Worm (Caenorhabditis elegans) whole organism, young adult: ENCODE data around the gene srr-10.

Experiments used
- B0019.2 ChIP-seq: fragments of 200-800 bp; sonication (Bioruptor generic); conservative IDR thresholded peaks from 2 replicates; pipeline ENCODE4 v1.3.6; 2022; ENCODE audit warnings: missing genetic modification reagents, missing genetic modification characterization, missing compliant biosample characterization
- C17E4.6 ChIP-seq: fragments of 200-800 bp; sonication (Bioruptor generic); IDR thresholded peaks from 2 replicates; pipeline ENCODE4 v1.3.6; 2022; ENCODE audit warnings: missing genetic modification reagents, missing genetic modification characterization, missing compliant biosample characterization
- F22D6.2 ChIP-seq: sonication (generic microtip); optimal IDR thresholded peaks from 2 replicates; lab custom pipeline; 2016; ENCODE audit warnings: mild to moderate bottlenecking, missing genetic modification characterization, missing compliant biosample characterization
- F23B12.7 ChIP-seq: sonication (generic microtip); optimal IDR thresholded peaks from 2 replicates; lab custom pipeline; 2017; ENCODE audit warnings: missing genetic modification characterization, mild to moderate bottlenecking, missing compliant biosample characterization, antibody characterized with exemption, moderate library complexity; ENCODE audit not compliant: insufficient read depth
- F37B4.10 ChIP-seq: fragments of 200-800 bp; sonication (Bioruptor generic); IDR thresholded peaks from 2 replicates; pipeline ENCODE4 v1.3.6; 2022; ENCODE audit warnings: missing genetic modification characterization, missing compliant biosample characterization
- F57C9.4 ChIP-seq: sonication (generic microtip); optimal IDR thresholded peaks from 2 replicates; lab custom pipeline; 2017; ENCODE audit warnings: mild to moderate bottlenecking, missing genetic modification characterization, missing compliant biosample characterization
- T07F8.4 ChIP-seq: sonication (generic microtip); optimal IDR thresholded peaks from 2 replicates; lab custom pipeline; 2016; ENCODE audit warnings: mild to moderate bottlenecking, missing genetic modification characterization, moderate library complexity, missing compliant biosample characterization
- Y53F4B.3 ChIP-seq: fragments of 200-800 bp; sonication (Bioruptor generic); IDR thresholded peaks from 2 replicates; pipeline ENCODE4 v1.3.6; 2022; ENCODE audit warnings: missing genetic modification reagents, missing genetic modification characterization, missing compliant biosample characterization
- Y79H2A.3 ChIP-seq: fragments of 200-800 bp; sonication (Bioruptor generic); conservative IDR thresholded peaks from 2 replicates; pipeline ENCODE4 v1.3.6; 2022; ENCODE audit warnings: missing genetic modification reagents, missing genetic modification characterization, missing compliant biosample characterization
- akir-1 ChIP-seq: fragments of 200-800 bp; sonication (Bioruptor generic); optimal IDR thresholded peaks from 2 replicates; lab custom pipeline; 2018; ENCODE audit warnings: mild to moderate bottlenecking, missing genetic modification characterization, moderate library complexity, missing compliant biosample characterization
- aptf-2 ChIP-seq: fragments of 200-800 bp; sonication (Bioruptor generic); conservative IDR thresholded peaks from 2 replicates; pipeline ENCODE4 v1.3.6; 2022; ENCODE audit warnings: missing genetic modification reagents, missing genetic modification characterization, missing compliant biosample characterization
- aptf-3 ChIP-seq: fragments of 200-800 bp; sonication (Bioruptor generic); IDR thresholded peaks from 2 replicates; pipeline ENCODE4 v1.3.6; 2022; ENCODE audit warnings: missing genetic modification characterization, missing compliant biosample characterization
- atf-7 ChIP-seq: sonication (generic microtip); optimal IDR thresholded peaks from 2 replicates; lab custom pipeline; 2017; ENCODE audit warnings: mild to moderate bottlenecking, missing genetic modification characterization, missing compliant biosample characterization
- attf-3 ChIP-seq: fragments of 200-800 bp; sonication (Bioruptor generic); conservative IDR thresholded peaks from 2 replicates; pipeline ENCODE4 v1.3.6; 2022; ENCODE audit warnings: missing genetic modification reagents, missing genetic modification characterization, missing compliant biosample characterization
- bed-1 ChIP-seq: fragments of 200-800 bp; sonication (Bioruptor generic); IDR thresholded peaks from 2 replicates; pipeline ENCODE4 v1.3.6; 2022; ENCODE audit warnings: missing genetic modification reagents, missing genetic modification characterization, missing compliant biosample characterization
- bed-2 ChIP-seq: fragments of 200-800 bp; sonication (Bioruptor generic); IDR thresholded peaks from 2 replicates; pipeline ENCODE4 v1.3.6; 2022; ENCODE audit warnings: missing genetic modification reagents, missing genetic modification characterization, missing compliant biosample characterization
- ccch-3 ChIP-seq: fragments of 200-800 bp; sonication (Bioruptor generic); optimal IDR thresholded peaks from 2 replicates; lab custom pipeline; 2018; ENCODE audit warnings: mild to moderate bottlenecking, missing genetic modification characterization, missing compliant biosample characterization
- cebp-1 ChIP-seq, 2 experiments: fragments of 200-800 bp in 1 of 2; sonication (Bioruptor generic) in 1 of 2; sonication (generic microtip) in 1 of 2; IDR thresholded peaks in 1 of 2; optimal IDR thresholded peaks in 1 of 2; 2 replicates each; pipeline versions ENCODE4 v1.3.6 to Lab custom; 2017 to 2022; ENCODE audit warnings: missing compliant biosample characterization in 2 of 2, missing genetic modification characterization in 2 of 2, mild to moderate bottlenecking in 1 of 2, missing genetic modification reagents in 1 of 2, moderate library complexity in 1 of 2
- ceh-100 ChIP-seq: fragments of 200-800 bp; sonication (Bioruptor generic); IDR thresholded peaks from 2 replicates; pipeline ENCODE4 v1.3.6; 2022; ENCODE audit warnings: missing genetic modification reagents, missing genetic modification characterization, missing compliant biosample characterization
- dpff-1 ChIP-seq: sonication (generic microtip); optimal IDR thresholded peaks from 2 replicates; lab custom pipeline; 2017; ENCODE audit warnings: mild to moderate bottlenecking, missing genetic modification characterization, missing compliant biosample characterization
- ekl-4 ChIP-seq: fragments of 200-800 bp; sonication (Bioruptor generic); IDR thresholded peaks from 2 replicates; pipeline ENCODE4 v1.3.6; 2022; ENCODE audit warnings: missing genetic modification reagents, missing genetic modification characterization, missing compliant biosample characterization
- ets-4 ChIP-seq: fragments of 200-800 bp; sonication (Bioruptor generic); optimal IDR thresholded peaks from 2 replicates; lab custom pipeline; 2018; ENCODE audit warnings: mild to moderate bottlenecking, missing genetic modification characterization, missing compliant biosample characterization
- fkh-3 ChIP-seq: sonication (generic microtip); optimal IDR thresholded peaks from 2 replicates; lab custom pipeline; 2016; ENCODE audit warnings: mild to moderate bottlenecking, missing genetic modification characterization, missing compliant biosample characterization
- him-1 ChIP-seq: sonication (generic microtip); optimal IDR thresholded peaks from 2 replicates; lab custom pipeline; 2016; ENCODE audit warnings: missing genotype, missing genetic modification reagents, missing genetic modification characterization, missing compliant biosample characterization
- hmg-1.2 ChIP-seq: fragments of 200-800 bp; sonication (Bioruptor generic); IDR thresholded peaks from 2 replicates; pipeline ENCODE4 v1.3.6; 2022; ENCODE audit warnings: missing genetic modification reagents, missing genetic modification characterization, missing compliant biosample characterization
- hmg-20 ChIP-seq: fragments of 200-800 bp; sonication (Bioruptor generic); IDR thresholded peaks from 2 replicates; pipeline ENCODE4 v1.3.6; 2022; ENCODE audit warnings: missing genetic modification reagents, missing genetic modification characterization, missing compliant biosample characterization
- hrde-1 ChIP-seq: sonication (generic microtip); optimal IDR thresholded peaks from 2 replicates; lab custom pipeline; 2016; ENCODE audit warnings: missing genetic modification characterization, mild to moderate bottlenecking, missing compliant biosample characterization, moderate library complexity, missing genotype, missing genetic modification reagents, borderline replicate concordance
- lin-26 ChIP-seq: fragments of 200-800 bp; sonication (Bioruptor generic); IDR thresholded peaks from 2 replicates; pipeline ENCODE4 v1.3.6; 2022; ENCODE audit warnings: missing genetic modification reagents, missing genetic modification characterization, missing compliant biosample characterization
- lin-40 ChIP-seq: sonication (generic microtip); optimal IDR thresholded peaks from 2 replicates; lab custom pipeline; 2016; ENCODE audit warnings: missing genetic modification characterization, mild to moderate bottlenecking, missing compliant biosample characterization, missing genotype, missing genetic modification reagents
- lir-1 ChIP-seq: fragments of 200-800 bp; sonication (Bioruptor generic); conservative IDR thresholded peaks from 2 replicates; pipeline ENCODE4 v1.3.6; 2022; ENCODE audit warnings: missing genetic modification reagents, missing genetic modification characterization, missing compliant biosample characterization
- madf-6 ChIP-seq: fragments of 200-800 bp; sonication (Bioruptor generic); IDR thresholded peaks from 2 replicates; pipeline ENCODE4 v1.3.6; 2022; ENCODE audit warnings: missing genetic modification reagents, missing genetic modification characterization, missing compliant biosample characterization
- madf-8 ChIP-seq: fragments of 200-800 bp; sonication (Bioruptor generic); conservative IDR thresholded peaks from 2 replicates; pipeline ENCODE4 v1.3.6; 2022; ENCODE audit warnings: missing genetic modification reagents, missing genetic modification characterization, missing compliant biosample characterization
- mcd-1 ChIP-seq: fragments of 200-800 bp; sonication (Bioruptor generic); IDR thresholded peaks from 2 replicates; pipeline ENCODE4 v1.3.6; 2022; ENCODE audit warnings: missing genetic modification reagents, missing genetic modification characterization, missing compliant biosample characterization
- mel-28 ChIP-seq: sonication (generic microtip); optimal IDR thresholded peaks from 2 replicates; lab custom pipeline; 2016; ENCODE audit warnings: borderline replicate concordance, mild to moderate bottlenecking, missing genetic modification characterization, missing compliant biosample characterization
- nhr-27 ChIP-seq: fragments of 200-800 bp; sonication (Bioruptor generic); optimal IDR thresholded peaks from 2 replicates; lab custom pipeline; 2018; ENCODE audit warnings: mild to moderate bottlenecking, missing genetic modification characterization, moderate library complexity, missing compliant biosample characterization
- pbrm-1 ChIP-seq: fragments of 200-800 bp; sonication (Bioruptor generic); IDR thresholded peaks from 2 replicates; pipeline ENCODE4 v1.3.6; 2022; ENCODE audit warnings: missing genetic modification reagents, missing genetic modification characterization, missing compliant biosample characterization
- rec-8 ChIP-seq, 2 experiments: sonication (generic microtip); optimal IDR thresholded peaks; 2 replicates each; lab custom pipeline; 2016; ENCODE audit warnings: mild to moderate bottlenecking in 2 of 2, missing genetic modification characterization in 2 of 2, missing genetic modification reagents in 2 of 2, missing genotype in 2 of 2, missing biosample characterization in 1 of 2, missing compliant biosample characterization in 1 of 2, moderate library complexity in 1 of 2
- repo-1 ChIP-seq: sonication (generic microtip); optimal IDR thresholded peaks from 2 replicates; lab custom pipeline; 2017; ENCODE audit warnings: mild to moderate bottlenecking, missing genetic modification characterization, missing compliant biosample characterization
- somi-1 ChIP-seq: fragments of 200-800 bp; sonication (Bioruptor generic); optimal IDR thresholded peaks from 2 replicates; lab custom pipeline; 2018; ENCODE audit warnings: mild to moderate bottlenecking, missing genetic modification characterization, missing compliant biosample characterization
- sptf-2 ChIP-seq: fragments of 200-800 bp; sonication (Bioruptor generic); optimal IDR thresholded peaks from 2 replicates; lab custom pipeline; 2018; ENCODE audit warnings: mild to moderate bottlenecking, missing genetic modification characterization, missing compliant biosample characterization
- tbx-9 ChIP-seq: sonication (generic microtip); optimal IDR thresholded peaks from 2 replicates; lab custom pipeline; 2016; ENCODE audit warnings: borderline replicate concordance, missing genetic modification characterization, inconsistent platforms, missing compliant biosample characterization
- xnd-1 ChIP-seq: sonication (generic microtip); optimal IDR thresholded peaks from 2 replicates; lab custom pipeline; 2016; ENCODE audit warnings: missing genotype, missing genetic modification reagents, missing genetic modification characterization, missing compliant biosample characterization
- ztf-18 ChIP-seq: sonication (generic microtip); optimal IDR thresholded peaks from 2 replicates; lab custom pipeline; 2016; ENCODE audit warnings: missing genotype, mild to moderate bottlenecking, missing genetic modification characterization, missing compliant biosample characterization
- ztf-22 ChIP-seq: fragments of 200-800 bp; sonication (Bioruptor generic); optimal IDR thresholded peaks from 2 replicates; lab custom pipeline; 2018; ENCODE audit warnings: mild to moderate bottlenecking, missing genetic modification characterization, moderate library complexity, missing compliant biosample characterization
- ztf-26 ChIP-seq: sonication (generic microtip); optimal IDR thresholded peaks from 2 replicates; lab custom pipeline; 2017; ENCODE audit warnings: missing genetic modification characterization, missing compliant biosample characterization
- ztf-28 ChIP-seq: fragments of 200-800 bp; sonication (Bioruptor generic); IDR thresholded peaks from 2 replicates; pipeline ENCODE4 v1.3.6; 2022; ENCODE audit warnings: missing genetic modification reagents, missing genetic modification characterization, missing compliant biosample characterization
- ztf-3 ChIP-seq: fragments of 200-800 bp; sonication (Bioruptor generic); optimal IDR thresholded peaks from 2 replicates; lab custom pipeline; 2018; ENCODE audit warnings: mild to moderate bottlenecking, missing genetic modification characterization, missing compliant biosample characterization

The srr-10 gene

ce11 chrV:7776029-7776628, 40.7 kb downstream of the srr-10 start, which contains the start of the genes rpl-39 and rps-30 (continued):
- no peak for TF ChIP-seq rec-8 (tag; optimal IDR thresholded peaks at IDR 0.05; lab: Kevin White, UChicago)
- TF ChIP-seq aptf-2 (GFP tag; lab: Robert Waterston, UW), result no peak
- peak; percentile 88 for TF ChIP-seq hmg-1.2 (GFP tag; lab: Robert Waterston, UW)
- peak; percentile 83 for TF ChIP-seq pbrm-1 (GFP tag; lab: Robert Waterston, UW)
- no peak for TF ChIP-seq Y79H2A.3
- TF ChIP-seq attf-3 (GFP tag; lab: Robert Waterston, UW), result 0 out of 2 replicates have a peak, but pooled peaks have one; percentile 27
- no peak for TF ChIP-seq madf-8 (GFP tag; lab: Robert Waterston, UW)
- TF ChIP-seq F57C9.4 (tag; lab: Kevin White, UChicago), result no peak
- no peak for TF ChIP-seq lir-1 (GFP tag; lab: Robert Waterston, UW)
- TF ChIP-seq T07F8.4, result no peak
- TF ChIP-seq ztf-18, result no peak
- TF ChIP-seq repo-1 (tag; lab: Kevin White, UChicago), result no peak
- peak; percentile 30 for TF ChIP-seq ztf-26 (tag; lab: Kevin White, UChicago)
- no peak for TF ChIP-seq F37B4.10 (GFP tag; lab: Robert Waterston, UW)
- no peak for TF ChIP-seq ets-4 (GFP tag; lab: Kevin White, UChicago)
- no peak for TF ChIP-seq Y53F4B.3
- peak; percentile 23 for TF ChIP-seq somi-1 (GFP tag; lab: Kevin White, UChicago)
- TF ChIP-seq mcd-1 (GFP tag; lab: Robert Waterston, UW), result peak; percentile 80
- peak; percentile 90 for TF ChIP-seq F23B12.7
- no peak for TF ChIP-seq aptf-3
- no peak for TF ChIP-seq mel-28
- peak; percentile 53 for TF ChIP-seq lin-40 (tag; lab: Kevin White, UChicago)
- no peak for TF ChIP-seq ztf-3 (GFP tag; lab: Kevin White, UChicago)
- TF ChIP-seq tbx-9 (tag; lab: Kevin White, UChicago), result no peak
- no peak for TF ChIP-seq lin-26 (GFP tag; lab: Robert Waterston, UW)
- TF ChIP-seq ccch-3, result no peak
- peak; percentile 24; the same call in 1 of the 2 replicates for TF ChIP-seq cebp-1 (GFP tag; IDR thresholded peaks at IDR 0.05; lab: Robert Waterston, UW)
- peak; percentile 67 for TF ChIP-seq cebp-1 (tag; optimal IDR thresholded peaks at IDR 0.05; lab: Kevin White, UChicago)
- no peak for TF ChIP-seq bed-1
- no peak for TF ChIP-seq hmg-20 (GFP tag; lab: Robert Waterston, UW)
- no peak for TF ChIP-seq akir-1
- TF ChIP-seq nhr-27 (tag; lab: Kevin White, UChicago), result no peak
- no peak for TF ChIP-seq dpff-1
- TF ChIP-seq ztf-28, result no peak
- 0 out of 2 replicates have a peak, but pooled peaks have one; percentile 47 for TF ChIP-seq B0019.2 (GFP tag; lab: Robert Waterston, UW)
- no peak for TF ChIP-seq fkh-3
- peak; percentile 42; the same call in 1 of the 2 replicates for TF ChIP-seq ekl-4
- no peak for TF ChIP-seq bed-2
- peak; percentile 10; the same call in 1 of the 2 replicates for TF ChIP-seq C17E4.6 (GFP tag; lab: Robert Waterston, UW)
- no peak for TF ChIP-seq xnd-1 (tag; lab: Kevin White, UChicago)
- TF ChIP-seq ceh-100 (GFP tag; lab: Robert Waterston, UW), result peak; percentile 42
- no peak for TF ChIP-seq hrde-1 (tag; lab: Kevin White, UChicago)
- no peak for TF ChIP-seq ztf-22 (GFP tag; lab: Kevin White, UChicago)
- no peak for TF ChIP-seq atf-7 (tag; lab: Kevin White, UChicago)
- no peak for TF ChIP-seq sptf-2 (GFP tag; lab: Kevin White, UChicago)
- TF ChIP-seq him-1 (tag; lab: Kevin White, UChicago), result no peak
- TF ChIP-seq F22D6.2 (tag; lab: Kevin White, UChicago), result no peak
- peak; percentile 46; the same call in 1 of the 2 replicates for TF ChIP-seq madf-6 (GFP tag; lab: Robert Waterston, UW)
